Worm (Caenorhabditis elegans) whole organism, early embryonic: ENCODE data around the gene R05F9.11.

Experiments
- B0310.2 ChIP-seq: sonication (generic microtip); optimal IDR thresholded peaks from 2 replicates; lab custom pipeline; 2016; ENCODE audit warnings: mild to moderate bottlenecking, missing genetic modification characterization, missing compliant biosample characterization
- ceh-13 ChIP-seq: fragments of 200-800 bp; sonication (Bioruptor generic); optimal IDR thresholded peaks from 2 replicates; lab custom pipeline; 2018; ENCODE audit warnings: mild to moderate bottlenecking, missing genetic modification characterization, missing compliant biosample characterization
- ceh-36 ChIP-seq: sonication (generic microtip); optimal IDR thresholded peaks from 2 replicates; lab custom pipeline; 2016; ENCODE audit warnings: missing genetic modification characterization, inconsistent platforms, missing compliant biosample characterization
- hmg-4 ChIP-seq: fragments of 200-800 bp; sonication (Bioruptor generic); optimal IDR thresholded peaks from 2 replicates; lab custom pipeline; 2018; ENCODE audit warnings: mild to moderate bottlenecking, missing genetic modification characterization, missing compliant biosample characterization

- TF ChIP-seq B0310.2 (tag; lab: Kevin White, UChicago) (no peak), hmg-4 (no peak), ceh-13 (GFP tag; lab: Kevin White, UChicago) (no peak), ceh-36 (tag; lab: Kevin White, UChicago) (no peak)
Measured at ce11 chrII:4920608-4921007, 6.6 kb upstream of the R05F9.11 start.
